Worm (Caenorhabditis elegans): ENCODE measurements around the gene F26G1.1.

ce11 chrII:4759835-4760234 lies 31.6 kb upstream of the F26G1.1 start:
- no peak for TF ChIP-seq nhr-76 (tag; optimal IDR thresholded peaks at IDR 0.05)
- no peak for TF ChIP-seq elt-3 (tag; optimal IDR thresholded peaks at IDR 0.05)
- TF ChIP-seq nhr-237 (tag; optimal IDR thresholded peaks at IDR 0.05), result no peak
- no peak for TF ChIP-seq nhr-12 (tag; optimal IDR thresholded peaks at IDR 0.05)
- TF ChIP-seq ztf-11 (tag; optimal IDR thresholded peaks at IDR 0.05), result no peak
- TF ChIP-seq drap-1 (GFP tag; optimal IDR thresholded peaks at IDR 0.05), result no peak
- no peak for TF ChIP-seq pha-4 (tag; optimal IDR thresholded peaks at IDR 0.05)
